Worm (Caenorhabditis elegans): ENCODE data around the gene Y43F4B.10.

Gene Y43F4B.10

ce11 chrIII:13270896-13271295 is 43.0 kb upstream of the Y43F4B.10 start:
- TF ChIP-seq unc-39 (tag; optimal IDR thresholded peaks at IDR 0.05), result no peak
- TF ChIP-seq ces-1 (GFP tag; optimal IDR thresholded peaks at IDR 0.05), result peak; percentile 35

ce11 chrIII:13272227-13272626 is 41.6 kb upstream of the Y43F4B.10 start:
- TF ChIP-seq ceh-43 (GFP tag; optimal IDR thresholded peaks at IDR 0.05), result no peak
- no peak for TF ChIP-seq ces-1 (GFP tag; optimal IDR thresholded peaks at IDR 0.05)
- no peak for TF ChIP-seq tbx-8 (GFP tag; optimal IDR thresholded peaks at IDR 0.05)
- no peak for TF ChIP-seq unc-120 (tag; optimal IDR thresholded peaks at IDR 0.05; ENCODE audit: poor library complexity, severe bottlenecking)
- TF ChIP-seq nhr-76 (tag; optimal IDR thresholded peaks at IDR 0.05), result no peak
- no peak for TF ChIP-seq mls-2 (tag; optimal IDR thresholded peaks at IDR 0.05)
- TF ChIP-seq lin-13 (tag; optimal IDR thresholded peaks at IDR 0.05), result no peak
- TF ChIP-seq elt-3 (tag; optimal IDR thresholded peaks at IDR 0.05), result no peak
- no peak for TF ChIP-seq drap-1 (GFP tag; optimal IDR thresholded peaks at IDR 0.05)
- TF ChIP-seq pha-4 (tag; optimal IDR thresholded peaks at IDR 0.05), result no peak
- no peak for TF ChIP-seq unc-62 (GFP tag; optimal IDR thresholded peaks at IDR 0.05)
- no peak for TF ChIP-seq zip-8 (tag; optimal IDR thresholded peaks at IDR 0.05)
- TF ChIP-seq bed-3 (GFP tag; optimal IDR thresholded peaks at IDR 0.05), result no peak

DNA sequence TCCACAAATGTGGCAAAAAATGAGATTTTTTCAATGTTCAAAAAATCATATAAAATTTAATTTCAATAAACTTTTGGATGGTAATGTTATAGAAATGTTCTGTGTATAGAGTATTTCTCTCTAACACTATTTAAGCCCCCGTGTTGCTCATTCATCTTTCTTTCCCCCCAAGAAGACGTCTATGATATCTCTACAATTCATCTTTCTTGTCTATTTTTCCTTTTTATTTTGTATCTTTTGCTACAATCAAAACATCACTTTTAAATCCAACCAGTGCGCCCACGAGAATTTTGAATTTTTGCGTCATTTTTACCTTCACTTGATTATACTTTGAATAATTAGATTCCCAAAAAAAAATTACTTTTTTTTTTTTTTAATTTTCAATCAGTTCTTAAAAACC is 41.1 kb upstream of the Y43F4B.10 start:
- TF ChIP-seq flh-1 (GFP tag; optimal IDR thresholded peaks at IDR 0.05), result no peak
- TF ChIP-seq ces-1 (GFP tag; optimal IDR thresholded peaks at IDR 0.05), result no peak
- no peak for TF ChIP-seq ceh-39 (tag; optimal IDR thresholded peaks at IDR 0.05)
- TF ChIP-seq mep-1 (tag; optimal IDR thresholded peaks at IDR 0.05), result no peak
- TF ChIP-seq nhr-2 (tag; optimal IDR thresholded peaks at IDR 0.05), result no peak
- no peak for TF ChIP-seq lin-32 (GFP tag; optimal IDR thresholded peaks at IDR 0.05)
- no peak for TF ChIP-seq elt-1 (tag; optimal IDR thresholded peaks at IDR 0.05; ENCODE audit: borderline replicate concordance, insufficient read depth)
- TF ChIP-seq lsy-2 (tag; optimal IDR thresholded peaks at IDR 0.05), result no peak
- no peak for TF ChIP-seq ceh-83 (GFP tag; optimal IDR thresholded peaks at IDR 0.05)
- TF ChIP-seq zip-8 (tag; optimal IDR thresholded peaks at IDR 0.05), result no peak
- TF ChIP-seq pha-4 (tag; optimal IDR thresholded peaks at IDR 0.05), result no peak
- no peak for TF ChIP-seq unc-120 (tag; optimal IDR thresholded peaks at IDR 0.05; ENCODE audit: poor library complexity, severe bottlenecking)
- TF ChIP-seq mls-2 (tag; optimal IDR thresholded peaks at IDR 0.05), result no peak
- no peak for TF ChIP-seq cnd-1 (tag; optimal IDR thresholded peaks at IDR 0.05)
- no peak for TF ChIP-seq bed-3 (GFP tag; optimal IDR thresholded peaks at IDR 0.05)
- no peak for TF ChIP-seq lin-13 (tag; optimal IDR thresholded peaks at IDR 0.05)

- TF ChIP-seq mep-1 (tag; optimal IDR thresholded peaks at IDR 0.05) (no peak), drap-1 (GFP tag; optimal IDR thresholded peaks at IDR 0.05) (peak; percentile 28), unc-120 (tag; optimal IDR thresholded peaks at IDR 0.05; ENCODE audit: poor library complexity, severe bottlenecking) (peak; percentile 37), ceh-43 (GFP tag; optimal IDR thresholded peaks at IDR 0.05) (no peak), pha-4 (tag; optimal IDR thresholded peaks at IDR 0.05) (peak; percentile 22), lin-13 (tag; optimal IDR thresholded peaks at IDR 0.05) (no peak), nhr-76 (tag; optimal IDR thresholded peaks at IDR 0.05) (no peak), sem-2 (GFP tag; optimal IDR thresholded peaks at IDR 0.05) (no peak), nhr-12 (tag; optimal IDR thresholded peaks at IDR 0.05) (no peak), elt-3 (tag; optimal IDR thresholded peaks at IDR 0.05) (no peak), nhr-28 (tag; optimal IDR thresholded peaks at IDR 0.05) (no peak), ces-1 (GFP tag; optimal IDR thresholded peaks at IDR 0.05) (peak; percentile 55), elt-1 (tag; optimal IDR thresholded peaks at IDR 0.05; ENCODE audit: borderline replicate concordance, insufficient read depth) (no peak), zip-8 (tag; optimal IDR thresholded peaks at IDR 0.05) (no peak), bed-3 (GFP tag; optimal IDR thresholded peaks at IDR 0.05) (no peak), ceh-39 (tag; optimal IDR thresholded peaks at IDR 0.05) (no peak), sptf-1 (tag; optimal IDR thresholded peaks at IDR 0.05) (peak; percentile 64), nhr-237 (tag; optimal IDR thresholded peaks at IDR 0.05) (no peak), lin-32 (GFP tag; optimal IDR thresholded peaks at IDR 0.05) (peak; percentile 38), mls-2 (tag; optimal IDR thresholded peaks at IDR 0.05) (peak; percentile 48), unc-62 (GFP tag; optimal IDR thresholded peaks at IDR 0.05) (no peak), hlh-1 (tag; optimal IDR thresholded peaks at IDR 0.05) (no peak), unc-39 (tag; optimal IDR thresholded peaks at IDR 0.05) (no peak), lsy-2 (tag; optimal IDR thresholded peaks at IDR 0.05) (peak; percentile 1), snpc-4 (tag; optimal IDR thresholded peaks at IDR 0.05) (no peak), M03D4.4 (tag; optimal IDR thresholded peaks at IDR 0.05) (no peak), mab-5 (tag; optimal IDR thresholded peaks at IDR 0.05) (no peak), tbx-8 (GFP tag; optimal IDR thresholded peaks at IDR 0.05) (no peak), cnd-1 (tag; optimal IDR thresholded peaks at IDR 0.05) (peak; percentile 59), nhr-2 (tag; optimal IDR thresholded peaks at IDR 0.05) (no peak), flh-1 (GFP tag; optimal IDR thresholded peaks at IDR 0.05) (no peak), blmp-1 (tag; optimal IDR thresholded peaks at IDR 0.05) (no peak), ham-2 (GFP tag; optimal IDR thresholded peaks at IDR 0.05) (peak; percentile 12)
These were observed 38.1 kb upstream of the Y43F4B.10 start for ce11 chrIII:13275784-13276183.

Measured in whole organism, mixed stage, embryonic.